Worm (Caenorhabditis elegans): ENCODE measurements around the gene F28A10.4.

F28A10.4 gene

DNA sequence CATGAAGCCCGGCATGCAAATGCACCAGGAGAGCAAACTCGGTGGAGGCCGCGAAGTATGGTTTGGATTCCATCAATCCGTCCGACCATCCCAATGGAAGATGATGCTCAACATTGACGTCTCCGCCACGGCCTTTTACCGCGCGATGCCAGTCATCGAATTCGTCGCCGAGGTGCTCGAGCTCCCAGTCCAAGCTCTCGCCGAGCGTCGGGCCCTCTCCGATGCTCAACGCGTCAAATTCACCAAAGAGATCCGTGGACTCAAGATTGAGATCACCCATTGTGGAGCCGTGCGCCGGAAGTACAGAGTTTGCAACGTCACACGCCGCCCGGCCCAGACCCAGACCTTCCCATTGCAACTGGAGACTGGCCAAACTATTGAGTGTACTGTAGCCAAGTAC lies 31.7 kb downstream of the F28A10.4 start:
- TF ChIP-seq B0310.2 (tag; optimal IDR thresholded peaks at IDR 0.05) (no peak), tbx-11 (GFP tag; IDR thresholded peaks at IDR 0.05) (no peak), hmbx-1 (tag; optimal IDR thresholded peaks at IDR 0.05) (no peak), flt-1 (GFP tag; IDR thresholded peaks at IDR 0.05) (no peak), ets-7 (tag; optimal IDR thresholded peaks at IDR 0.05) (no peak), scrt-1 (GFP tag; IDR thresholded peaks at IDR 0.05) (no peak), hmg-4 (GFP tag; optimal IDR thresholded peaks at IDR 0.05) (no peak)

DNA sequence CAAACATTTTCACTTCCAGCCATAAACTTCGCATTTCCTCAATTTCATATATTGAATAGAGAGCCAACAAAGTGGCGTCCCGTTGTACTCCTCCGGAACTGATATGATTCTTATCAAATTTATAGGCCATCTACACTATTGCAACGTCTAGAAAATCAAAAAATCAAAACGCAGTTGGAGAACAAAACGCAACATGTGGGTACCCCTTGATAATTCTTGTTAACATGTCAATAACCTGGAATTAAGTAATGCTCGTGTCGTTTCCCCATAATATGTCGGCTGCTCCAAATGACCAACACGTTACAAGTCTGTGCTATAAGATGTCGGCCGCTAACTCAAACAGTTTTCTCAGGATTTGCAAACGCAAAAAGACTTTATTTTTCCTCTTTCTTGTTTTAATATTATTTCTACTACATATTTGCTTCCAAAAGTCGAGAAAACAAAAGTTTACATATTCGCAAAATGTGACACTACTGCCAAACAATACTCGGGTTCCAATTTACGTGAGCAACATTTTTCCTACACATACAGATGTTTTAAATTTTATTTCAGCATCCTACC lies 36.7 kb downstream of the F28A10.4 start:
- TF ChIP-seq scrt-1 (GFP tag; IDR thresholded peaks at IDR 0.05) (no peak), ceh-36 (tag; optimal IDR thresholded peaks at IDR 0.05) (no peak), aly-1 (tag; optimal IDR thresholded peaks at IDR 0.05) (no peak), hnd-1 (tag; optimal IDR thresholded peaks at IDR 0.05) (no peak), ceh-13 (GFP tag; optimal IDR thresholded peaks at IDR 0.05) (no peak), pes-1 (GFP tag; IDR thresholded peaks at IDR 0.05) (no peak)

DNA sequence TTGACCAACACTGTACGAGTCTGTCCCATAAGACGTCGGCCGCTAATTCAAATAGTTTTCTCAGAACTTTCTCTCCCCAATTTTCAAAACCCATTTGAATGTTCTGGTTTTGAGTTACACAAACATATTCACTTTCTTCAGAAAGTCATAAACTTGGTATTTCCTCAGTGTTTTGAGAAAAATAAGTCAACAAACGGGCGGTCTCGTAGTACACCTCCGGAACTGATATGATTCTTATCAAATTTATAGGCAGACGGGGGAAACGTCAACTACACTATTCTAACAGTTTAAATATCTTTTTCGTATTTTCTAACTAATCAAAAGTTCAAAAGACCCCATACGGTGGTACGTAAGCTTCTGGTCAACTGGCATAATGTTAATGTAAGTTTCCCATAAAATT lies 40.1 kb downstream of the F28A10.4 start:
- TF ChIP-seq F13C5.2 (tag; optimal IDR thresholded peaks at IDR 0.05) (no peak), aly-1 (tag; optimal IDR thresholded peaks at IDR 0.05) (no peak)

DNA sequence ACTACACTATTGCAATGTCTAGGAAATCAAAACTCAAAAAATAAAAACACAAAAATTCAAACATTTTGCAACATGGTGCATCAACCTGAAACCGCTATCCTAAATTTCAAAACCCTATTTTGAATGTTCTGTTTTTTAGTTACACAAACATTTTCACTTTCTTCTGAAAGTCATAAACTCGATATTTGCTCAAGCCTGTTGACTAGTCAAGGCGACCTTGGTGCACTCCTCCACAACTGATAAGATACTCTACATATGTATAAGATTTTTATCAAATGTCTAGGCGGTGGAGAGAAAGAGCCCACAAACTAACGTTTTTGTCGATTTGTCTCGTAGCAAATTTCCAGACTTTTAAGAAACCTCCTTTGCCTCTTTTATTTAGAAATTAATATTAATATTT lies 44.0 kb downstream of the F28A10.4 start, which contains the start of gene T07D3.4:
T07D3.4 (plus strand) TSS at position 286 of the 400 bp plus-strand sequence.
- no peak for TF ChIP-seq hmg-4 (GFP tag; optimal IDR thresholded peaks at IDR 0.05)
- no peak for TF ChIP-seq ceh-13 (GFP tag; optimal IDR thresholded peaks at IDR 0.05)
- no peak for TF ChIP-seq flt-1 (GFP tag; IDR thresholded peaks at IDR 0.05)
- TF ChIP-seq pes-1 (GFP tag; IDR thresholded peaks at IDR 0.05): no peak
- no peak for TF ChIP-seq aly-1 (tag; optimal IDR thresholded peaks at IDR 0.05)
- no peak for TF ChIP-seq B0310.2 (tag; optimal IDR thresholded peaks at IDR 0.05)
- TF ChIP-seq hmbx-1 (tag; optimal IDR thresholded peaks at IDR 0.05): no peak
- no peak for TF ChIP-seq tbx-11 (GFP tag; IDR thresholded peaks at IDR 0.05)
- TF ChIP-seq hnd-1 (tag; optimal IDR thresholded peaks at IDR 0.05): no peak
- TF ChIP-seq ceh-36 (tag; optimal IDR thresholded peaks at IDR 0.05): no peak
- no peak for TF ChIP-seq sea-1 (GFP tag; conservative IDR thresholded peaks at IDR 0.05)
- TF ChIP-seq tra-4 (tag; optimal IDR thresholded peaks at IDR 0.05): no peak
- no peak for TF ChIP-seq tbx-37 (GFP tag; conservative IDR thresholded peaks at IDR 0.05)
- no peak for TF ChIP-seq F13C5.2 (tag; optimal IDR thresholded peaks at IDR 0.05)
- TF ChIP-seq ama-1 (optimal IDR thresholded peaks at IDR 0.05): no peak
- TF ChIP-seq scrt-1 (GFP tag; IDR thresholded peaks at IDR 0.05): no peak

Data from whole organism, early embryonic.